Worm (Caenorhabditis elegans): ENCODE data around the gene clk-1.

The clk-1 gene

DNA sequence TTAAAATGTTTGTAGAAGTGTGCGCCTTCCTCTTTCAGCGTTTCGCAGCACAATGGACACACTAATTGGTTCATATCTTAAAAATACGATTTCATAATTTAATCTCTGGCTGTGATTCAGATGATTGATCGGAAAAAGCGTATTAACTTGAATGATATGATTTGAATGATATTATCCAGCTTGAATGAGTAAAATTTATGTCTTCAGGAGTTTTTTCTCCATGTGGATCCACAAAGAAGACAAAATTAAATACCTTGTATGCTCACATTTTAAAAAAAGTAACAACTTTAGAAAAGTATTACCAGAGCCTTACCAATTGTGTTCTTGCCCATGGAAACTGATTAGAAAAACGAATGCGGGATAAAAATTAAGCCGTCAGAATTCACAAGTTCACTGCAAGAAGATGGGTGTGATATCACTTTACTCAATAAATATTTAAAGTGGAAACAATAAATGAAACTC, 4.3 kb upstream of the clk-1 start, which contains the start of gene ztf-8 (continued):
- TF ChIP-seq mdl-1 (tag; optimal IDR thresholded peaks at IDR 0.05): no peak
- TF ChIP-seq zag-1 (tag; optimal IDR thresholded peaks at IDR 0.05): no peak
- TF ChIP-seq elt-3 (tag; optimal IDR thresholded peaks at IDR 0.05): no peak
- no peak for TF ChIP-seq ztf-11 (tag; optimal IDR thresholded peaks at IDR 0.05)
- TF ChIP-seq ceh-9 (tag; optimal IDR thresholded peaks at IDR 0.05): no peak

DNA sequence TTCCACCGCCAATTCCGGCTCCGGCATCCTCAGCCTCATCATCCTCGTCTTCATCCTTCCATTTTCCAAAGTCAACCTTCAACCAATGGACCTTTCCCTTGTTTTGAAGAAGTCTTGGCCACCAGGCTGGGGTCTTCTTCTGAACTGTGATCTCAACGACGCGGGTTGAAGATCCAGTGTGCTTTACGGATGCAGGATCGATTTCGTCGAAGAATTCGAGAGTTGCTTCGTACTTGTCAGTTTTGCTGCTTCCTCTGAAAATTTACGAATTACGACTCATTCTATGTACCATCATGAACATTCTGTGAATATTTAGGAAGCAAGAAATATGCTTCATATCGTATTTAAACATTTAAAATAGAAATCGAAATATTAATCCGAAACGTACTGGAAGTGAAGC, 3.4 kb upstream of the clk-1 start:
- TF ChIP-seq ama-1 (optimal IDR thresholded peaks at IDR 0.05): peak; percentile 67
- no peak for TF ChIP-seq nhr-77 (tag; optimal IDR thresholded peaks at IDR 0.05)

ce11 chrIII:5274715-5275355, 2.9 kb upstream of the clk-1 start, which contains the start of the genes daf-41 and toc-1:
Gene daf-41 (minus strand): TSS chrIII:5274765.
Gene toc-1 (plus strand): TSS chrIII:5275251.
- TF ChIP-seq aly-2 (tag; optimal IDR thresholded peaks at IDR 0.05): no peak
- no peak for TF ChIP-seq daf-12 (tag; optimal IDR thresholded peaks at IDR 0.05)
- TF ChIP-seq nfya-1 (tag; optimal IDR thresholded peaks at IDR 0.05; ENCODE audit: insufficient read depth): peak; percentile 71
- TF ChIP-seq fos-1 (tag; optimal IDR thresholded peaks at IDR 0.05): no peak
- no peak for TF ChIP-seq elt-1 (tag; optimal IDR thresholded peaks at IDR 0.05)
- peak; percentile 20 for TF ChIP-seq elt-2 (tag; optimal IDR thresholded peaks at IDR 0.05)
- peak; percentile 63 for TF ChIP-seq lin-15B (tag; optimal IDR thresholded peaks at IDR 0.05)
- no peak for TF ChIP-seq ama-1 (optimal IDR thresholded peaks at IDR 0.05)
- TF ChIP-seq ceh-28 (tag; optimal IDR thresholded peaks at IDR 0.05): peak; percentile 24
- no peak for TF ChIP-seq ztf-11 (tag; optimal IDR thresholded peaks at IDR 0.05)
- TF ChIP-seq nhr-28 (tag; optimal IDR thresholded peaks at IDR 0.05): no peak
- TF ChIP-seq nhr-23 (tag; optimal IDR thresholded peaks at IDR 0.05): peak; percentile 14
- no peak for TF ChIP-seq R02D3.7 (tag; optimal IDR thresholded peaks at IDR 0.05)
- TF ChIP-seq snpc-4 (tag; optimal IDR thresholded peaks at IDR 0.05): peak; percentile 25
- peak; percentile 58 for TF ChIP-seq skn-1 (tag; optimal IDR thresholded peaks at IDR 0.05)
- TF ChIP-seq pha-4 (tag; optimal IDR thresholded peaks at IDR 0.05): peak; percentile 55
- TF ChIP-seq hmg-11 (tag; optimal IDR thresholded peaks at IDR 0.05): peak; percentile 45
- TF ChIP-seq nhr-25 (tag; optimal IDR thresholded peaks at IDR 0.05): peak; percentile 47
- peak; percentile 4 for TF ChIP-seq lin-39 (tag; optimal IDR thresholded peaks at IDR 0.05)

DNA sequence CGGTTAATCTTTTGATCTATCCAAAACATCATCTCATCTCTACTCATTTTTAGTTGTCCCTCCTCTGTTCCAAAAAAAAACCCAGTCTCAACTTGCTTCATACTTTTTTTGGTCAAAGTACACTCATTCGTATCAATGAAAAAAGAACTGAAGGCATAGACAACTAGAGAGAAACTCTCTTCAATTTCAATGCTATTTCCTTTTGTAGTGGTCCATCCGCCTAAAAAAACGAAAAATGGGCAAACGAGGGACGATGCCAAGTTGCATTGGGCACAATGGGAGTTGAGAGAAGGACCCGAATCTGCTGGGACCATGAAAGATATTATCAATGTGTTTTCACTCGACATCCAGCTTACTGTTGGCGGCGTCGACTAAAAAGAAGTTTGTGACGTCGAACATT, 2.5 kb downstream of the clk-1 start:
- TF ChIP-seq nfya-1 (tag; optimal IDR thresholded peaks at IDR 0.05; ENCODE audit: insufficient read depth) (peak; percentile 47), elt-1 (tag; optimal IDR thresholded peaks at IDR 0.05) (peak; percentile 17), lin-39 (tag; optimal IDR thresholded peaks at IDR 0.05) (peak; percentile 1), nhr-28 (tag; optimal IDR thresholded peaks at IDR 0.05) (no peak), hmg-11 (tag; optimal IDR thresholded peaks at IDR 0.05) (peak; percentile 67)

- TF ChIP-seq elt-1 (tag; optimal IDR thresholded peaks at IDR 0.05) (no peak), sea-2 (GFP tag; optimal IDR thresholded peaks at IDR 0.05) (no peak), nhr-25 (tag; optimal IDR thresholded peaks at IDR 0.05) (no peak), ZK546.5 (tag; optimal IDR thresholded peaks at IDR 0.05) (no peak), ceh-28 (tag; optimal IDR thresholded peaks at IDR 0.05) (no peak), ama-1 (optimal IDR thresholded peaks at IDR 0.05) (no peak), lin-15B (tag; optimal IDR thresholded peaks at IDR 0.05) (no peak)
Measured at ce11 chrIII:5285484-5285883, 7.8 kb downstream of the clk-1 start.

- no peak for TF ChIP-seq mml-1 (tag; optimal IDR thresholded peaks at IDR 0.05)
- TF ChIP-seq ceh-16 (tag; optimal IDR thresholded peaks at IDR 0.05): no peak
- TF ChIP-seq nhr-23 (tag; optimal IDR thresholded peaks at IDR 0.05): no peak
Measured at ce11 chrIII:5286205-5286604, 8.5 kb downstream of the clk-1 start, which contains the start of gene ZC395.11. Gene ZC395.11 (minus strand): TSS chrIII:5286305.

DNA sequence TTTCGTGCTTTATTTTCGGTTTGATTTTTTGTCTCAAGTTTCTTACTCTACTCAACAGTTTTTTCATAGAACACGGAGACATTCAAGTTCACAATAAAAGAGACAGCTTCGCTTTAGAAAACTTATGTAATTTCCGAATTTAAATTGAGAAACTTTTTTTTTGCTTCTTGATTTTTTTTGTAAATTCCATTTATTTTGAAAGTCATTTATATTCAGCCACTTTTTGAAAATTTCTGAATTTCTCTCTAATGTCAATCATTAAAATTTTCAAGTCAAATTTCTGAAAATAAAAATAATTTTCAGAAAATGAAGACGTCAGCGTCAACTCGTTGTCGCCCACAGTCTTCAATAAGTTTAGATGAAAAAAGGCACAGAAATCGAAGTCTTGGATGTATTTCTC, 10.2 kb downstream of the clk-1 start, which contains the start of gene T15B12.1:
T15B12.1 (plus strand) TSS at position 301 of the 400 bp plus-strand sequence.
- TF ChIP-seq jun-1 (tag; optimal IDR thresholded peaks at IDR 0.05) (no peak), nfya-1 (tag; optimal IDR thresholded peaks at IDR 0.05; ENCODE audit: insufficient read depth) (no peak), pqm-1 (tag; optimal IDR thresholded peaks at IDR 0.05) (no peak), unc-39 (tag; optimal IDR thresholded peaks at IDR 0.05) (no peak), sea-2 (GFP tag; optimal IDR thresholded peaks at IDR 0.05) (no peak), elt-1 (tag; optimal IDR thresholded peaks at IDR 0.05) (no peak), ztf-4 (tag; optimal IDR thresholded peaks at IDR 0.05) (no peak), elt-2 (tag; optimal IDR thresholded peaks at IDR 0.05) (no peak), mml-1 (tag; optimal IDR thresholded peaks at IDR 0.05) (no peak), lin-39 (tag; optimal IDR thresholded peaks at IDR 0.05) (no peak), hmg-11 (tag; optimal IDR thresholded peaks at IDR 0.05) (no peak), mdl-1 (tag; optimal IDR thresholded peaks at IDR 0.05) (no peak), nhr-23 (tag; optimal IDR thresholded peaks at IDR 0.05) (no peak), fkh-10 (GFP tag; optimal IDR thresholded peaks at IDR 0.05) (no peak), aly-2 (tag; optimal IDR thresholded peaks at IDR 0.05) (no peak)

Data from whole organism, L3 larva.